Comparison of ENCODE assay signal across 3 fruit fly cellular contexts in the genomic region with DNA sequence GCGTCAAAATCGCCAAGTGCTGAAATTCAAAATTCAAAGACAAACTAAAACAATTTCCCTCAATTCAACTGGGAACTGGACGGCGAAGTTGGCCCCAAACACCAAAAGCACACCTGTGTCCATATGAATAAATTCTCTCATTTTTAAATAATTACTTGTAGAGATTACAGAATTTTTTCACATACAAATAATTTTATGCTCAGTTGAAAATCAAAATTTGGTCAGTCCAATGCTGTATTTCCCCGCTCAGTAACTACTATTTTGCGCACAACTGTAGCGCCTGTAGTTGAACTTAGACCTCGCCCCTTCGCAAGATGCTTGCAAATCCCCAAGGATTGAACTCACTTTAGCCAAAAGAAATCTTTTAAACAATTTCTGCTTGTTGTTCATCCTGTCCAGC.
TF ChIP-seq lines count a peak whose summit lies in the region.

No protein-coding gene starts in this region.

- TF ChIP-seq CTCF in whole organism, embryonic (GFP tag; optimal IDR thresholded peaks at IDR 0.05; lab: Kevin White, UChicago) = no peak

TF ChIP-seq in whole organism, embryonic, 481 proteins besides CTCF, POLR2A, EP300 and RAD21 (continues in another document):
- no peak for TF ChIP-seq CG9817 (tag; optimal IDR thresholded peaks at IDR 0.05; lab: Kevin White, UChicago)
- peak; percentile 43; the same call in 1 of the 2 replicates for TF ChIP-seq Ptx1 (GFP tag; IDR thresholded peaks at IDR 0.05; lab: Robert Waterston, UW)
- TF ChIP-seq CG8089 (GFP tag; optimal IDR thresholded peaks at IDR 0.05; lab: Kevin White, UChicago) = no peak
- TF ChIP-seq oc (tag; optimal IDR thresholded peaks at IDR 0.05; lab: Kevin White, UChicago) = no peak
- no peak for TF ChIP-seq CG33213 (GFP tag; optimal IDR thresholded peaks at IDR 0.05; lab: Kevin White, UChicago)
- peak; percentile 25 for TF ChIP-seq CG2120 (GFP tag; optimal IDR thresholded peaks at IDR 0.05; lab: Kevin White, UChicago)
- peak; percentile 8 for TF ChIP-seq CG18599 (GFP tag; optimal IDR thresholded peaks at IDR 0.05; lab: Kevin White, UChicago)
- TF ChIP-seq C15 (GFP tag; IDR thresholded peaks at IDR 0.05; lab: Robert Waterston, UW) = no peak
- TF ChIP-seq mirr (GFP tag; optimal IDR thresholded peaks at IDR 0.05; lab: Kevin White, UChicago) = no peak
- TF ChIP-seq CG31441 (GFP tag; IDR thresholded peaks at IDR 0.05; lab: Robert Waterston, UW) = no peak
- 0 out of 2 replicates have a peak, but pooled peaks have one; percentile 35 for TF ChIP-seq slbo (GFP tag; IDR thresholded peaks at IDR 0.05; lab: Robert Waterston, UW)
- TF ChIP-seq chm (GFP tag; IDR thresholded peaks at IDR 0.05; lab: Robert Waterston, UW) = 0 out of 2 replicates have a peak, but pooled peaks have one; percentile 37
- no peak for TF ChIP-seq CG4328 (GFP tag; optimal IDR thresholded peaks at IDR 0.05; lab: Kevin White, UChicago)
- TF ChIP-seq sd (tag; optimal IDR thresholded peaks at IDR 0.05; lab: Kevin White, UChicago) = no peak
- no peak for TF ChIP-seq CG13424 (tag; optimal IDR thresholded peaks at IDR 0.05; lab: Kevin White, UChicago)
- peak; percentile 5 for TF ChIP-seq CG30403 (GFP tag; optimal IDR thresholded peaks at IDR 0.05; lab: Kevin White, UChicago)
- TF ChIP-seq ab (GFP tag; optimal IDR thresholded peaks at IDR 0.05; lab: Kevin White, UChicago) = no peak
- peak; percentile 33 for TF ChIP-seq ATbp (GFP tag; optimal IDR thresholded peaks at IDR 0.05; lab: Kevin White, UChicago)
- no peak for TF ChIP-seq pnt (GFP tag; optimal IDR thresholded peaks at IDR 0.05; lab: Kevin White, UChicago)
- TF ChIP-seq Lhr (GFP tag; optimal IDR thresholded peaks at IDR 0.05; lab: Kevin White, UChicago) = no peak
- no peak for TF ChIP-seq bcd (GFP tag; optimal IDR thresholded peaks at IDR 0.05; lab: Kevin White, UChicago)
- 0 out of 3 replicates have a peak, but pooled peaks have one; percentile 13 for TF ChIP-seq CG2889 (GFP tag; IDR thresholded peaks at IDR 0.05; lab: Robert Waterston, UW)
- no peak for TF ChIP-seq CG18619 (GFP tag; optimal IDR thresholded peaks at IDR 0.05; lab: Kevin White, UChicago)
- TF ChIP-seq so (GFP tag; IDR thresholded peaks at IDR 0.05; lab: Robert Waterston, UW) = no peak
- TF ChIP-seq Dfd (GFP tag; optimal IDR thresholded peaks at IDR 0.05; lab: Kevin White, UChicago) = no peak
- no peak for TF ChIP-seq tup (GFP tag; optimal IDR thresholded peaks at IDR 0.05; lab: Kevin White, UChicago)
- no peak for TF ChIP-seq btn (GFP tag; optimal IDR thresholded peaks at IDR 0.05; lab: Kevin White, UChicago)
- no peak for TF ChIP-seq CG7271 (tag; optimal IDR thresholded peaks at IDR 0.05; lab: Kevin White, UChicago)
- TF ChIP-seq CG2199 (GFP tag; IDR thresholded peaks at IDR 0.05; lab: Robert Waterston, UW) = no peak

TF ChIP-seq in whole organism, prepupa, 60 proteins besides CTCF, POLR2A, EP300 and RAD21 (continues in another document):
- no peak for TF ChIP-seq CG16779 (tag; optimal IDR thresholded peaks at IDR 0.05; lab: Kevin White, UChicago)
- TF ChIP-seq fkh (GFP tag; optimal IDR thresholded peaks at IDR 0.05; lab: Kevin White, UChicago) = no peak
- TF ChIP-seq fd59A (GFP tag; optimal IDR thresholded peaks at IDR 0.05; lab: Kevin White, UChicago) = no peak
- TF ChIP-seq Sox15 (GFP tag; optimal IDR thresholded peaks at IDR 0.05; lab: Kevin White, UChicago) = no peak
- peak; percentile 24 for TF ChIP-seq acj6 (GFP tag; optimal IDR thresholded peaks at IDR 0.05; lab: Kevin White, UChicago)
- TF ChIP-seq cyc (GFP tag; optimal IDR thresholded peaks at IDR 0.05; lab: Kevin White, UChicago) = no peak
- TF ChIP-seq Hr4 (GFP tag; optimal IDR thresholded peaks at IDR 0.05; lab: Kevin White, UChicago) = peak; percentile 34
- TF ChIP-seq CG6808 (GFP tag; optimal IDR thresholded peaks at IDR 0.05; lab: Kevin White, UChicago) = no peak
- no peak for TF ChIP-seq Blimp-1 (GFP tag; optimal IDR thresholded peaks at IDR 0.05; lab: Kevin White, UChicago)
- TF ChIP-seq CG11294 (GFP tag; IDR thresholded peaks at IDR 0.05; lab: Robert Waterston, UW) = no peak
- no peak for TF ChIP-seq topi (GFP tag; optimal IDR thresholded peaks at IDR 0.05; lab: Kevin White, UChicago)
- TF ChIP-seq Ets96B (tag; optimal IDR thresholded peaks at IDR 0.05; lab: Kevin White, UChicago) = no peak
- TF ChIP-seq CG3919 (GFP tag; optimal IDR thresholded peaks at IDR 0.05; lab: Kevin White, UChicago) = peak; percentile 5
- TF ChIP-seq CG8119 (GFP tag; IDR thresholded peaks at IDR 0.05; lab: Robert Waterston, UW) = peak; percentile 44; the same call in 2 of the 3 replicates
- no peak for TF ChIP-seq dac (GFP tag; optimal IDR thresholded peaks at IDR 0.05; lab: Kevin White, UChicago)
- TF ChIP-seq ss (GFP tag; optimal IDR thresholded peaks at IDR 0.05; lab: Kevin White, UChicago) = no peak
- TF ChIP-seq CG11762 (GFP tag; optimal IDR thresholded peaks at IDR 0.05; lab: Kevin White, UChicago; ENCODE audit: insufficient read depth) = no peak
- no peak for TF ChIP-seq fd85E (GFP tag; optimal IDR thresholded peaks at IDR 0.05; lab: Kevin White, UChicago)
- TF ChIP-seq CG7368 (GFP tag; optimal IDR thresholded peaks at IDR 0.05; lab: Kevin White, UChicago) = no peak
- no peak for TF ChIP-seq CG34406 (GFP tag; optimal IDR thresholded peaks at IDR 0.05; lab: Kevin White, UChicago)
- no peak for TF ChIP-seq CG6792 (GFP tag; optimal IDR thresholded peaks at IDR 0.05; lab: Kevin White, UChicago)
- no peak for TF ChIP-seq CG4318 (GFP tag; optimal IDR thresholded peaks at IDR 0.05; lab: Kevin White, UChicago)
- no peak for TF ChIP-seq Lpt (GFP tag; optimal IDR thresholded peaks at IDR 0.05; lab: Kevin White, UChicago)
- no peak for TF ChIP-seq CG10631 (GFP tag; optimal IDR thresholded peaks at IDR 0.05; lab: Kevin White, UChicago)
- TF ChIP-seq OdsH (GFP tag; optimal IDR thresholded peaks at IDR 0.05; lab: Kevin White, UChicago) = no peak
- TF ChIP-seq Smox (GFP tag; optimal IDR thresholded peaks at IDR 0.05; lab: Kevin White, UChicago) = no peak
- peak; percentile 39; the same call in 1 of the 3 replicates for TF ChIP-seq eg (GFP tag; IDR thresholded peaks at IDR 0.05; lab: Robert Waterston, UW)
- peak; percentile 21; the same call in 1 of the 3 replicates for TF ChIP-seq CG6163 (GFP tag; IDR thresholded peaks at IDR 0.05; lab: Robert Waterston, UW)
- TF ChIP-seq CG10669 (GFP tag; optimal IDR thresholded peaks at IDR 0.05; lab: Kevin White, UChicago) = no peak
- TF ChIP-seq CG3032 (tag; optimal IDR thresholded peaks at IDR 0.05; lab: Kevin White, UChicago) = no peak
- peak; percentile 15 for TF ChIP-seq Hr39 (GFP tag; optimal IDR thresholded peaks at IDR 0.05; lab: Kevin White, UChicago)

TF ChIP-seq in whole organism, pupa, 21 proteins besides CTCF, POLR2A, EP300 and RAD21:
- TF ChIP-seq rn (GFP tag; IDR thresholded peaks at IDR 0.05; lab: Robert Waterston, UW) = no peak
- TF ChIP-seq EcR (GFP tag; optimal IDR thresholded peaks at IDR 0.05; lab: Kevin White, UChicago) = no peak
- TF ChIP-seq D1 (tag; optimal IDR thresholded peaks at IDR 0.05; lab: Kevin White, UChicago) = no peak
- peak; percentile 2 for TF ChIP-seq CG34367 (tag; optimal IDR thresholded peaks at IDR 0.05; lab: Kevin White, UChicago)
- no peak for TF ChIP-seq CG14655 (GFP tag; optimal IDR thresholded peaks at IDR 0.05; lab: Kevin White, UChicago)
- TF ChIP-seq Ets98B (GFP tag; IDR thresholded peaks at IDR 0.05; lab: Robert Waterston, UW) = no peak; the same call in 1 of the 2 replicates
- peak; percentile 6 for TF ChIP-seq Pif1A (GFP tag; optimal IDR thresholded peaks at IDR 0.05; lab: Kevin White, UChicago)
- TF ChIP-seq CG12605 (GFP tag; IDR thresholded peaks at IDR 0.05; lab: Robert Waterston, UW) = peak; percentile 33; the same call in 1 of the 2 replicates
- no peak for TF ChIP-seq fd96Ca (GFP tag; IDR thresholded peaks at IDR 0.05; lab: Robert Waterston, UW)
- no peak for TF ChIP-seq CG8159 (tag; optimal IDR thresholded peaks at IDR 0.05; lab: Kevin White, UChicago)
- TF ChIP-seq CG32121 (GFP tag; IDR thresholded peaks at IDR 0.05; lab: Robert Waterston, UW) = no peak
- no peak for TF ChIP-seq CG8301 (tag; optimal IDR thresholded peaks at IDR 0.05; lab: Kevin White, UChicago)
